Fruit fly (Drosophila melanogaster): ENCODE measurements around the gene Sfp24Bc.

Sfp24Bc gene

DNA sequence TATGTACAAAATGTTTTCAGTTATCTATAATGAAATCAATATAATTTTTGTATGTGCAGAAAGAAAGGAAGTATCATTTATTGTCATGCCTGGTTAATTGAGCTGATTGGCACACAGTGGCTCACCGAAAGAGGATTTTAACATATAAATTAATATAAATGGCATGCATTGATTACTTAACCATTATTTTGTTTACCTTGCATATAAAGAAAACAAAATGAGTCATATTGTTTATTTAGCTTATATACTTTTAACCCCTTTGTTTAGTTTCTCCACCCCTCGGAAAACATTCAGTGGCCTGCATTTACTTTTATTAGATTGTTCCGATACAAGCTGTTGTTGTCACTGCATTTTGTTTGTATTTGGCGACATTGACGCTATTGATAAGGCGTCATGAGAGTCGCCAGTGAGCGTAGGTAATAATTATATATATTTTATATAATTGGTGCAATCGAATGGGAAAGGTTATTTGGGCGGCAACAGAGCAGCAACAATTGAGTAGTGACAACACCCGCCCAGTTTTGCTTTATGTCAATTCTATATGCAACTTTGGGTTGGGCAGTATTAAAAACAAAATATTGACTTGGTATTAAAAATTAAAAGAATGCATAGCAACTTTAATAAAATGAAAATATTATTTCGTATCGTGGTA, 22.7 kb downstream of the Sfp24Bc start (continued):
- TF ChIP-seq CG8388 (GFP tag; optimal IDR thresholded peaks at IDR 0.05) (no peak), Aef1 (GFP tag; IDR thresholded peaks at IDR 0.05) (no peak), dmrt11E (tag; optimal IDR thresholded peaks at IDR 0.05) (peak; percentile 1), unpg (GFP tag; optimal IDR thresholded peaks at IDR 0.05) (no peak), kay (GFP tag; optimal IDR thresholded peaks at IDR 0.05) (no peak), CG2875 (GFP tag; optimal IDR thresholded peaks at IDR 0.05) (peak; percentile 20), da (GFP tag; optimal IDR thresholded peaks at IDR 0.05) (no peak), CG2712 (tag; optimal IDR thresholded peaks at IDR 0.05) (peak; percentile 26), CG1529 (GFP tag; optimal IDR thresholded peaks at IDR 0.05) (peak; percentile 43), CG7357 (GFP tag; IDR thresholded peaks at IDR 0.05) (no peak), CG1647 (GFP tag; optimal IDR thresholded peaks at IDR 0.05) (no peak), BEAF-32 (GFP tag; optimal IDR thresholded peaks at IDR 0.05) (no peak), lov (optimal IDR thresholded peaks at IDR 0.05) (no peak), lov (GFP tag; IDR thresholded peaks at IDR 0.05) (no peak), sima (GFP tag; optimal IDR thresholded peaks at IDR 0.05) (no peak), gce (GFP tag; IDR thresholded peaks at IDR 0.05) (no peak), sr (GFP tag; IDR thresholded peaks at IDR 0.05) (no peak), wek (GFP tag; optimal IDR thresholded peaks at IDR 0.05) (peak; percentile 29), Hsf (GFP tag; optimal IDR thresholded peaks at IDR 0.05) (no peak), CG4424 (GFP tag; optimal IDR thresholded peaks at IDR 0.05) (peak; percentile 16), jing (GFP tag; optimal IDR thresholded peaks at IDR 0.05) (no peak), Optix (GFP tag; IDR thresholded peaks at IDR 0.05) (no peak), Ptx1 (GFP tag; IDR thresholded peaks at IDR 0.05) (0 out of 2 replicates have a peak, but pooled peaks have one; percentile 30), danr (GFP tag; IDR thresholded peaks at IDR 0.05) (no peak), CG17186 (GFP tag; optimal IDR thresholded peaks at IDR 0.05) (no peak), Hr78 (GFP tag; optimal IDR thresholded peaks at IDR 0.05) (peak in 1 of 2 experiments; percentile 47), cg (GFP tag; optimal IDR thresholded peaks at IDR 0.05) (no peak), ERR (GFP tag; optimal IDR thresholded peaks at IDR 0.05) (no peak), tgo (GFP tag; IDR thresholded peaks at IDR 0.05) (no peak), CTCF (GFP tag; optimal IDR thresholded peaks at IDR 0.05) (no peak), CG3726 (GFP tag; IDR thresholded peaks at IDR 0.05) (no peak), Sox100B (GFP tag; optimal IDR thresholded peaks at IDR 0.05) (peak; percentile 42), Pdp1 (GFP tag; optimal IDR thresholded peaks at IDR 0.05) (no peak), Bgb (GFP tag; IDR thresholded peaks at IDR 0.05; ENCODE audit: partially characterized antibody) (no peak), bab2 (GFP tag; optimal IDR thresholded peaks at IDR 0.05) (no peak), otp (GFP tag; IDR thresholded peaks at IDR 0.05) (no peak), cato (GFP tag; optimal IDR thresholded peaks at IDR 0.05; ENCODE audit: borderline replicate concordance) (peak; percentile 7), Abd-B (GFP tag; optimal IDR thresholded peaks at IDR 0.05) (no peak), BtbVII (GFP tag; optimal IDR thresholded peaks at IDR 0.05) (no peak), stc (GFP tag; IDR thresholded peaks at IDR 0.05) (no peak), CG8290 (GFP tag; optimal IDR thresholded peaks at IDR 0.05) (no peak), CG8290 (tag; optimal IDR thresholded peaks at IDR 0.05) (no peak), CG8944 (GFP tag; optimal IDR thresholded peaks at IDR 0.05) (no peak), scrt (GFP tag; optimal IDR thresholded peaks at IDR 0.05) (no peak), tup (GFP tag; optimal IDR thresholded peaks at IDR 0.05) (no peak), CG12391 (tag; optimal IDR thresholded peaks at IDR 0.05) (peak; percentile 20), CoRest (tag; optimal IDR thresholded peaks at IDR 0.05) (peak; percentile 5), chif (GFP tag; optimal IDR thresholded peaks at IDR 0.05) (no peak), Nf-YA (GFP tag; IDR thresholded peaks at IDR 0.05) (no peak), Drgx (GFP tag; IDR thresholded peaks at IDR 0.05) (peak; percentile 70), Hr51 (GFP tag; optimal IDR thresholded peaks at IDR 0.05) (peak in 1 of 2 experiments; percentile 26)
